Worm (Caenorhabditis elegans): ENCODE measurements around the gene ZK643.5.

ZK643.5 gene

ce11 chrIII:8988061-8988460 is 32.1 kb upstream of the ZK643.5 start:
- TF ChIP-seq ceh-22 (tag; optimal IDR thresholded peaks at IDR 0.05) (no peak), ceh-9 (tag; optimal IDR thresholded peaks at IDR 0.05) (no peak), ama-1 (optimal IDR thresholded peaks at IDR 0.05) (no peak), nhr-232 (tag; optimal IDR thresholded peaks at IDR 0.05) (no peak), tbx-2 (tag; optimal IDR thresholded peaks at IDR 0.05) (no peak), ceh-31 (tag; optimal IDR thresholded peaks at IDR 0.05) (no peak), C38D4.7 (GFP tag; optimal IDR thresholded peaks at IDR 0.05) (no peak), unc-42 (tag; optimal IDR thresholded peaks at IDR 0.05) (no peak), nfya-1 (tag; optimal IDR thresholded peaks at IDR 0.05) (no peak), ztf-16 (tag; optimal IDR thresholded peaks at IDR 0.05) (no peak), pros-1 (tag; optimal IDR thresholded peaks at IDR 0.05) (no peak), rnt-1 (tag; optimal IDR thresholded peaks at IDR 0.05) (no peak), ceh-48 (tag; optimal IDR thresholded peaks at IDR 0.05) (no peak), F13H6.1 (tag; optimal IDR thresholded peaks at IDR 0.05) (no peak), hlh-6 (tag; optimal IDR thresholded peaks at IDR 0.05) (no peak)

ce11 chrIII:8986872-8987271 is 30.9 kb upstream of the ZK643.5 start:
- TF ChIP-seq elt-2 (tag; optimal IDR thresholded peaks at IDR 0.05): peak; percentile 32
- TF ChIP-seq hlh-30 (tag; optimal IDR thresholded peaks at IDR 0.05; ENCODE audit: insufficient read depth): no peak
- no peak for TF ChIP-seq tbx-2 (tag; optimal IDR thresholded peaks at IDR 0.05)
- peak; percentile 25 for TF ChIP-seq ceh-34 (tag; optimal IDR thresholded peaks at IDR 0.05)
- TF ChIP-seq K02D7.2 (tag; optimal IDR thresholded peaks at IDR 0.05): no peak
- TF ChIP-seq mec-3 (tag; optimal IDR thresholded peaks at IDR 0.05; ENCODE audit: borderline replicate concordance): no peak

- TF ChIP-seq unc-55 (GFP tag; optimal IDR thresholded peaks at IDR 0.05) (no peak), unc-86 (tag; optimal IDR thresholded peaks at IDR 0.05) (no peak), C38D4.7 (GFP tag; optimal IDR thresholded peaks at IDR 0.05) (no peak), nhr-232 (tag; optimal IDR thresholded peaks at IDR 0.05) (no peak), ceh-24 (tag; optimal IDR thresholded peaks at IDR 0.05) (no peak), fax-1 (tag; optimal IDR thresholded peaks at IDR 0.05) (no peak), ceh-18 (tag; optimal IDR thresholded peaks at IDR 0.05) (no peak), C08G9.2 (tag; optimal IDR thresholded peaks at IDR 0.05) (no peak), che-1 (tag; optimal IDR thresholded peaks at IDR 0.05) (no peak), dve-1 (tag; optimal IDR thresholded peaks at IDR 0.05) (no peak), ceh-6 (GFP tag; optimal IDR thresholded peaks at IDR 0.05) (no peak)
These were observed 30.0 kb upstream of the ZK643.5 start for ce11 chrIII:8985965-8986364.

- TF ChIP-seq tbx-2 (tag; optimal IDR thresholded peaks at IDR 0.05) (no peak), npax-4 (tag; optimal IDR thresholded peaks at IDR 0.05) (no peak), ceh-19 (GFP tag; optimal IDR thresholded peaks at IDR 0.05) (no peak), syd-9 (tag; optimal IDR thresholded peaks at IDR 0.05) (no peak)
These were observed 29.5 kb upstream of the ZK643.5 start for ce11 chrIII:8985461-8985860.

ce11 chrIII:8984960-8985359 is 29.0 kb upstream of the ZK643.5 start:
- TF ChIP-seq dve-1 (tag; optimal IDR thresholded peaks at IDR 0.05): peak; percentile 15
- no peak for TF ChIP-seq pat-9 (tag; optimal IDR thresholded peaks at IDR 0.05)
- no peak for TF ChIP-seq hlh-15 (tag; optimal IDR thresholded peaks at IDR 0.05)
- TF ChIP-seq unc-55 (GFP tag; optimal IDR thresholded peaks at IDR 0.05): peak; percentile 64
- TF ChIP-seq K02D7.2 (tag; optimal IDR thresholded peaks at IDR 0.05): no peak
- peak; percentile 21 for TF ChIP-seq syd-9 (tag; optimal IDR thresholded peaks at IDR 0.05)
- peak; percentile 36 for TF ChIP-seq tbx-2 (tag; optimal IDR thresholded peaks at IDR 0.05)
- TF ChIP-seq ceh-34 (tag; optimal IDR thresholded peaks at IDR 0.05): peak; percentile 18
- TF ChIP-seq ceh-18 (tag; optimal IDR thresholded peaks at IDR 0.05): peak; percentile 88
- TF ChIP-seq nfya-1 (tag; optimal IDR thresholded peaks at IDR 0.05): peak; percentile 44
- peak; percentile 41 for TF ChIP-seq ceh-31 (tag; optimal IDR thresholded peaks at IDR 0.05)
- TF ChIP-seq sdc-2 (tag; optimal IDR thresholded peaks at IDR 0.05): no peak
- peak; percentile 33 for TF ChIP-seq rnt-1 (tag; optimal IDR thresholded peaks at IDR 0.05)
- TF ChIP-seq unc-42 (tag; optimal IDR thresholded peaks at IDR 0.05): peak; percentile 85
